Worm (Caenorhabditis elegans) whole organism, L4 larva: ENCODE data around the gene F22E5.8.

Experiments
- D1046.2 ChIP-seq: fragments of 200-800 bp; sonication (Bioruptor generic); IDR thresholded peaks from 2 replicates; pipeline ENCODE4 v1.3.6; 2022; ENCODE audit warnings: missing genetic modification characterization, missing compliant biosample characterization
- R02D3.7 ChIP-seq: fragments of 150-350 bp; sonication (generic microtip); optimal IDR thresholded peaks from 3 replicates; lab custom pipeline; 2014; ENCODE audit warnings: missing biosample characterization, missing genetic modification characterization
- Y48G9A.11 ChIP-seq: fragments of 200-800 bp; sonication (Bioruptor generic); IDR thresholded peaks from 2 replicates; pipeline ENCODE4 v1.3.6; 2022; ENCODE audit warnings: missing genetic modification reagents, missing genetic modification characterization, missing compliant biosample characterization
- Y5F2A.4 ChIP-seq: fragments of 200-800 bp; sonication (Bioruptor generic); optimal IDR thresholded peaks from 2 replicates; lab custom pipeline; 2018; ENCODE audit warnings: mild to moderate bottlenecking, missing genetic modification characterization, missing compliant biosample characterization
- ZK337.2 ChIP-seq: fragments of 200-800 bp; sonication (Bioruptor generic); IDR thresholded peaks from 2 replicates; pipeline ENCODE4 v1.3.6; 2022; ENCODE audit warnings: missing genetic modification reagents, missing genetic modification characterization, missing compliant biosample characterization
- aha-1 ChIP-seq: fragments of 150-350 bp; peaks from one replicate; lab custom pipeline; 2014; ENCODE audit warnings: missing biosample characterization, missing genetic modification characterization
- ama-1 ChIP-seq: fragments of 150-350 bp; optimal IDR thresholded peaks from 2 replicates; lab custom pipeline; 2014; ENCODE audit warnings: inconsistent platforms, mixed read lengths
- arid-1 ChIP-seq: fragments of 200-800 bp; sonication (Bioruptor generic); conservative IDR thresholded peaks from 2 replicates; pipeline ENCODE4 v1.3.6; 2022; ENCODE audit warnings: missing genetic modification reagents, missing genetic modification characterization, missing compliant biosample characterization
- ceh-20 ChIP-seq: fragments of 200-800 bp; sonication (Bioruptor generic); IDR thresholded peaks from 2 replicates; pipeline ENCODE4 v1.3.6; 2022; ENCODE audit warnings: missing genetic modification reagents, missing genetic modification characterization, missing compliant biosample characterization
- ceh-28 ChIP-seq: fragments of 150-350 bp; optimal IDR thresholded peaks from 2 replicates; lab custom pipeline; 2014; ENCODE audit warnings: missing biosample characterization, missing genetic modification reagents, missing genetic modification characterization
- ceh-44 ChIP-seq: fragments of 200-800 bp; sonication (Bioruptor generic); IDR thresholded peaks from 2 replicates; pipeline ENCODE4 v1.3.6; 2022; ENCODE audit warnings: missing genetic modification reagents, missing genetic modification characterization, missing compliant biosample characterization
- ces-1 ChIP-seq: fragments of 150-350 bp; sonication (generic microtip); optimal IDR thresholded peaks from 4 replicates; lab custom pipeline; 2014; ENCODE audit warnings: missing biosample characterization, missing genetic modification reagents, missing genetic modification characterization
- cey-2 ChIP-seq: sonication (generic microtip); optimal IDR thresholded peaks from 3 replicates; lab custom pipeline; 2017; ENCODE audit warnings: missing genetic modification characterization, mild to moderate bottlenecking, missing compliant biosample characterization, antibody characterized with exemption, borderline replicate concordance; ENCODE audit not compliant: insufficient read depth
- daf-12 ChIP-seq: fragments of 150-350 bp; optimal IDR thresholded peaks from 2 replicates; lab custom pipeline; 2014; ENCODE audit warnings: missing biosample characterization, missing genetic modification reagents, missing genetic modification characterization
- daf-19 ChIP-seq: fragments of 200-800 bp; sonication (Bioruptor generic); conservative IDR thresholded peaks from 2 replicates; pipeline ENCODE4 v1.3.6; 2022; ENCODE audit warnings: missing genetic modification characterization, missing compliant biosample characterization
- dpl-1 ChIP-seq: fragments of 150-350 bp; optimal IDR thresholded peaks from 2 replicates; lab custom pipeline; 2014; ENCODE audit warnings: missing biosample characterization, missing genetic modification reagents, missing genetic modification characterization
- egl-27 ChIP-seq: sonication (generic microtip); optimal IDR thresholded peaks from 3 replicates; lab custom pipeline; 2017; ENCODE audit warnings: missing biosample characterization, missing genetic modification reagents, missing genetic modification characterization
- fkh-10 ChIP-seq: fragments of 150-350 bp; optimal IDR thresholded peaks from 2 replicates; lab custom pipeline; 2014; ENCODE audit warnings: missing biosample characterization, missing genetic modification reagents, missing genetic modification characterization
- fos-1 ChIP-seq: fragments of 150-350 bp; optimal IDR thresholded peaks from 2 replicates; lab custom pipeline; 2014; ENCODE audit warnings: missing biosample characterization, missing genetic modification characterization
- hif-1 ChIP-seq, 2 experiments: sonication (generic microtip); optimal IDR thresholded peaks; 2 replicates each; lab custom pipeline; 2016 to 2017; ENCODE audit warnings: missing compliant biosample characterization in 2 of 2, missing genetic modification characterization in 2 of 2, missing genetic modification reagents in 2 of 2, missing genotype in 2 of 2, mild to moderate bottlenecking in 1 of 2
- hlh-11 ChIP-seq: fragments of 200-800 bp; sonication (Bioruptor generic); optimal IDR thresholded peaks from 2 replicates; lab custom pipeline; 2018; ENCODE audit warnings: mild to moderate bottlenecking, missing genetic modification characterization, missing compliant biosample characterization
- hmg-1.1 ChIP-seq: fragments of 200-800 bp; sonication (Bioruptor generic); IDR thresholded peaks from 2 replicates; pipeline ENCODE4 v1.3.6; 2022; ENCODE audit warnings: missing genetic modification reagents, missing genetic modification characterization, missing compliant biosample characterization
- lim-7 ChIP-seq: fragments of 200-800 bp; sonication (Bioruptor generic); IDR thresholded peaks from 2 replicates; pipeline ENCODE4 v1.3.6; 2022; ENCODE audit warnings: missing genetic modification characterization, missing compliant biosample characterization
- lsy-2 ChIP-seq, 2 experiments: fragments of 150-350 bp in 1 of 2; sonication (generic microtip) in 1 of 2; optimal IDR thresholded peaks; 2 replicates each; lab custom pipeline; 2014 to 2017; ENCODE audit warnings: missing biosample characterization in 2 of 2, missing genetic modification characterization in 2 of 2
- madf-5 ChIP-seq, 2 experiments: fragments of 200-800 bp; sonication (Bioruptor generic); IDR thresholded peaks; 2 replicates each; pipeline ENCODE4 v1.3.6; 2022; ENCODE audit warnings: missing compliant biosample characterization in 2 of 2, missing genetic modification characterization in 2 of 2
- mdl-1 ChIP-seq, 2 experiments: fragments of 150-350 bp in 1 of 2; sonication (generic microtip) in 1 of 2; optimal IDR thresholded peaks; 2 replicates each; lab custom pipeline; 2014 to 2017; ENCODE audit warnings: missing biosample characterization in 2 of 2, missing genetic modification characterization in 2 of 2
- mdt-29 ChIP-seq: fragments of 200-800 bp; sonication (Bioruptor generic); IDR thresholded peaks from 2 replicates; pipeline ENCODE4 v1.3.6; 2022; ENCODE audit warnings: missing genetic modification reagents, missing genetic modification characterization, missing compliant biosample characterization
- nhr-41 ChIP-seq: fragments of 200-800 bp; sonication (Bioruptor generic); IDR thresholded peaks from 2 replicates; pipeline ENCODE4 v1.3.6; 2022; ENCODE audit warnings: missing genetic modification reagents, missing genetic modification characterization, missing compliant biosample characterization
- nhr-77 ChIP-seq: fragments of 150-350 bp; optimal IDR thresholded peaks from 2 replicates; lab custom pipeline; 2014; ENCODE audit warnings: missing biosample characterization, missing genetic modification characterization
- php-3 ChIP-seq: fragments of 200-800 bp; sonication (Bioruptor generic); IDR thresholded peaks from 2 replicates; pipeline ENCODE4 v1.3.6; 2022; ENCODE audit warnings: missing genetic modification reagents, missing genetic modification characterization, missing compliant biosample characterization
- saeg-2 ChIP-seq: fragments of 200-800 bp; sonication (Bioruptor generic); IDR thresholded peaks from 2 replicates; pipeline ENCODE4 v1.3.6; 2022; ENCODE audit warnings: missing genetic modification reagents, missing genetic modification characterization, missing compliant biosample characterization
- set-16 ChIP-seq: fragments of 200-800 bp; sonication (Bioruptor generic); IDR thresholded peaks from 2 replicates; pipeline ENCODE4 v1.3.6; 2022; ENCODE audit warnings: missing genetic modification reagents, missing genetic modification characterization, missing compliant biosample characterization
- snpc-4 ChIP-seq: fragments of 150-350 bp; optimal IDR thresholded peaks from 2 replicates; lab custom pipeline; 2014; ENCODE audit warnings: missing biosample characterization, missing genetic modification characterization
- spr-1 ChIP-seq: sonication (generic microtip); optimal IDR thresholded peaks from 2 replicates; lab custom pipeline; 2016; ENCODE audit warnings: mild to moderate bottlenecking, missing genetic modification characterization, missing compliant biosample characterization
- tra-1 ChIP-seq: fragments of 200-800 bp; sonication (Bioruptor generic); IDR thresholded peaks from 2 replicates; pipeline ENCODE4 v1.3.6; 2022; ENCODE audit warnings: missing genetic modification reagents, missing genetic modification characterization, missing compliant biosample characterization
- unc-62 ChIP-seq, 3 experiments: fragments of 150-350 bp in 1 of 3; sonication (generic microtip); optimal IDR thresholded peaks in 2 of 3; peaks in 1 of 3; 1 replicate in 1 of 3; 2 replicates in 2 of 3; lab custom pipeline; 2014 to 2017; ENCODE audit warnings: missing biosample characterization in 3 of 3, missing genetic modification characterization in 3 of 3, missing genetic modification reagents in 3 of 3, missing genotype in 1 of 3
- vab-7 ChIP-seq: fragments of 200-800 bp; sonication (Bioruptor generic); IDR thresholded peaks from 2 replicates; pipeline ENCODE4 v1.3.6; 2022; ENCODE audit warnings: missing genetic modification reagents, missing genetic modification characterization, missing compliant biosample characterization
- zag-1 ChIP-seq: fragments of 150-350 bp; optimal IDR thresholded peaks from 2 replicates; lab custom pipeline; 2014; ENCODE audit warnings: missing biosample characterization, missing genetic modification characterization
- zfp-2 ChIP-seq: sonication (generic microtip); optimal IDR thresholded peaks from 2 replicates; lab custom pipeline; 2016; ENCODE audit warnings: mild to moderate bottlenecking, missing genetic modification characterization, missing compliant biosample characterization
- ztf-11 ChIP-seq: fragments of 150-350 bp; optimal IDR thresholded peaks from 2 replicates; lab custom pipeline; 2014; ENCODE audit warnings: missing biosample characterization, missing genetic modification characterization

The F22E5.8 gene

DNA sequence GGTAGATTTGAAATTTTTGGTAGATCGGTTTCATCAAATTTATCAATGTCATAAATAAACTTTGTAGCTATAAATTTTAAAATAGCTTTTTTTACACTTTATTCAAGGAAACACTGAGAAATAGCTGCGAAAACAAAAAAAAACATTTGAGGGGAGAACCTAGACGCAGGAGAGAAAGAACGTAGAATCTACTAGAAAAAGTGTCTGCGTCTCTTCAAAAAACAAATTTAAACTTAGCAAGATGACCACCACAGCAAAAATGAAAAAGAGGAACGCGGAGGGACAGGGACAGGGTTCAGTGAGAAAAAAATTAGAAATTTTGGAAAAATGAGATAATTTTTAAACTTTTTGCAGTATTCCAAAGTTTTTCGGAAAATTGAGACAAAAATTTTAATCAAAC, 9.2 kb downstream of the F22E5.8 start (continued):
- TF ChIP-seq tra-1 (GFP tag; lab: Robert Waterston, UW): no peak
- TF ChIP-seq, all 104 proteins: peak for 6

DNA sequence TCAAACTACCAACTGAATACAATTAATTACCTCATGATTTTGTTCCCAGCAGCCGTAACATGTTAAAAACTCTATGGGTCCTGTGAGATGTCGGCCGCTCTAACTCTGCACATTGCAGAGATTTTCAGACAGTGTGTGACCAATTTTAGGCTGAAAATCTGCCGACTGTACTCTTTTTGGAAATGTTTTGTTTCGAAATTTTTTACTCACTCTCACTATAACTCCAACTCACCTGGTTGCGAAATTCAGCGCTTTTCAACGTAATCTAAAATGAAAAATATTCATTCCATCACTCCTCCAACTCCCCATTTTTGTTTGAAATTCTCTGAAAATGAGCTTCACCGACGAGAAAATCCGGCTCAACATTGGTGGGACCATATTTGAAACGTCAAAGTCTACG, 9.7 kb downstream of the F22E5.8 start, which contains the start of the genes F22E5.13 and F22E5.6:
Gene F22E5.13, minus strand, starts transcription at position 101 of the 400 bp plus-strand sequence.
Gene F22E5.6, plus strand, starts transcription at position 297 of the 400 bp plus-strand sequence.
- TF ChIP-seq cey-2 (tag; lab: Kevin White, UChicago) (no peak), vab-7 (no peak), hmg-1.1 (no peak)

DNA sequence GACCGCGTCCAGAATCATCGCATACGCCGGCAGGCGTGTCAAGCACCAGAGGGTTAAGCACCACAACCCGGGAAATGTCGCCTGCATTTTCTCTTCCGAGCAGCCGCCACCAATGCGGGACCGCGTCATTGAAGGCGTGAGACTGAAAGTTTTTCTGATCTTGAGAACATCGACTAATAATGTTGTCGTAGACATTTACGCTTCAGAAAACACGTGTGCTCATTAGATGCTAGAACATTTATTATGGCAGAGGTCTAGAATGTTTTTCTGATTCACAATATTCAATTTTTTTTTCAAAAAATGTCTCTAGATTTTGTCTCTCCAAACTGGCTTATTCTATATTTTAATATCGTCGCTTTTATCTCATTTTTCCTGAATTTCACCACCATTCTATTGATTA, 16.8 kb downstream of the F22E5.8 start, which contains the start of gene sri-47:
Gene sri-47, plus strand, starts transcription at position 301 of the 400 bp plus-strand sequence.
- TF ChIP-seq hmg-1.1: no peak
- TF ChIP-seq ceh-28 (tag; lab: Kevin White, UChicago): no peak
- TF ChIP-seq zag-1 (tag; lab: Kevin White, UChicago): no peak
- no peak for TF ChIP-seq zfp-2 (tag; lab: Kevin White, UChicago)
- no peak for TF ChIP-seq egl-27 (tag; lab: Kevin White, UChicago)
- TF ChIP-seq R02D3.7 (tag; lab: Kevin White, UChicago): no peak
- TF ChIP-seq spr-1 (tag; lab: Kevin White, UChicago): no peak
- no peak for TF ChIP-seq ama-1 (lab: Kevin White, UChicago)
- TF ChIP-seq unc-62 (GFP tag; optimal IDR thresholded peaks at IDR 0.05 in 1 of 2; lab: Kevin White, UChicago): peak in 1 of 2 experiments; percentile 85
- TF ChIP-seq unc-62 (tag; optimal IDR thresholded peaks at IDR 0.05; lab: Kevin White, UChicago): no peak
- no peak for TF ChIP-seq saeg-2 (GFP tag; lab: Robert Waterston, UW)
- 0 out of 2 replicates have a peak, but pooled peaks have one; percentile 39 for TF ChIP-seq D1046.2 (GFP tag; lab: Robert Waterston, UW)
- 0 out of 2 replicates have a peak, but pooled peaks have one; percentile 23 for TF ChIP-seq set-16 (GFP tag; lab: Robert Waterston, UW)

DNA sequence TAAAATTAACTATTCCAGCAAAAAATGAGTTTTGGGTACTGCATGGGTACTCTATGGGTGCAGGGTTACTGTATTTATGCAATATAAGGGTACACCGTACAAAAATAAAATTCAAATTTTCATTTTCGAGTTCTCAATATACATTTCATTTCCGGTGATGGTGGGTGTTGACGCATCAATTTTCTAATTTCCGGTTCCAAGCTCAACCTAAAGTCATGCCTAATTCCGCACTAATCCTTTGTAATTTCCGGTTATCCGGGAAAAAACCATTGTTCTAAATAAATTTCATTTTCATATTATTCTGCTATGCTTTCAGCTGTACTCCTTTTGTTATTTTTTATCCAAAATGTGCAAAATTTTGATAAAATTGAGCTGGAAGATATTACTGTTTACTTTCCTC, 19.5 kb downstream of the F22E5.8 start, which contains the start of gene gcy-21:
Gene gcy-21, plus strand, starts transcription at position 301 of the 400 bp plus-strand sequence.
- TF ChIP-seq arid-1 (GFP tag; lab: Robert Waterston, UW) (no peak), vab-7 (no peak), nhr-41 (GFP tag; lab: Robert Waterston, UW) (no peak), mdl-1 (tag; optimal IDR thresholded peaks at IDR 0.05; lab: Kevin White, UChicago) (no peak), php-3 (GFP tag; lab: Robert Waterston, UW) (no peak), hlh-11 (tag; lab: Kevin White, UChicago) (no peak), set-16 (GFP tag; lab: Robert Waterston, UW) (no peak), ceh-20 (no peak), ZK337.2 (GFP tag; lab: Robert Waterston, UW) (no peak), mdt-29 (GFP tag; lab: Robert Waterston, UW) (no peak), egl-27 (tag; lab: Kevin White, UChicago) (no peak), Y48G9A.11 (no peak), lsy-2 (tag; optimal IDR thresholded peaks at IDR 0.05; lab: Kevin White, UChicago) (no peak), hmg-1.1 (no peak), tra-1 (GFP tag; lab: Robert Waterston, UW) (no peak), ceh-44 (GFP tag; lab: Robert Waterston, UW) (no peak), fkh-10 (no peak)

DNA sequence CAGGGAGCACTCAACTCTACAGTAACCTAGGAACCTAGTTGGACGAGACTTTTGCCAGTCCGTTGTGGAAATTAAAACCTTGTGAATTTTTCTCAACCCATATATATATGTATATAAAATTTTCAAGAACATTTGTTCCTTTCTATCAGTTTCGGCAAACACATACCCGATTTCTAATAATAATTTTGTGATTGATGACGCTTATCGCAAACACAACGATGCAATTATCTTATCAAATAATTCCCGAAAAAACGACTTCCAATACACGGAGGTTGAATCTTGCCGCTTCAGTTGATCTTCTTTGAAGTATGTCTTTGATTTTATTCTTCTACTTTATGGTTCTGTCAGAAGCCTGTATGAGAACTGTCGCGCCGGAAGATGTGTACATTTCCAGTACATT, 25.2 kb downstream of the F22E5.8 start, which contains the start of gene F22E5.2:
Gene F22E5.2, plus strand, starts transcription at position 301 of the 400 bp plus-strand sequence.
- peak; percentile 26 for TF ChIP-seq aha-1

DNA sequence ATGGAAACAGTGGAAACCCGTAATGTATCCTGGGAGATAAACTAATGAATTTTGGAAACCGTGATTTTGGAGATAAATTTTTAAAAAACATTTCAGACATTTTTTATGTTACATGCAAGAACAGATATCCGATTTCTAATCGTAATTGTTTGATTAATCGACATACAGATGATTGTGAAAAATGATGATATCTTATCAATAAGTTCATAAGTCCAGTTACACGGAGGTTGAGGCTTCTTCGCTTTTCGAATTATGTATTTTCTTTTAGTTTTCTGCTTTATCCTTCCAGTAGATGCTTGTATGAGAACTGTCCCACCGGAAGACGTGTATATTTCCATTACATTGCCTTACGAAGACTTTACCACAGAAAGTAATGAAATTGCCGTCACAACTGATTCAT, 25.8 kb downstream of the F22E5.8 start, which contains the start of gene F22E5.22:
Gene F22E5.22, plus strand, starts transcription at position 301 of the 400 bp plus-strand sequence.
- TF ChIP-seq lim-7 (GFP tag; lab: Robert Waterston, UW) (no peak), daf-12 (tag; lab: Kevin White, UChicago) (no peak), ceh-28 (tag; lab: Kevin White, UChicago) (no peak), hif-1 (tag; optimal IDR thresholded peaks at IDR 0.05; lab: Kevin White, UChicago) (no peak), Y5F2A.4 (no peak), daf-19 (GFP tag; lab: Robert Waterston, UW) (no peak), nhr-77 (tag; lab: Kevin White, UChicago) (no peak), ces-1 (no peak), dpl-1 (GFP tag; lab: Kevin White, UChicago) (no peak), saeg-2 (GFP tag; lab: Robert Waterston, UW) (no peak), ama-1 (lab: Kevin White, UChicago) (no peak), tra-1 (GFP tag; lab: Robert Waterston, UW) (no peak), unc-62 (GFP tag; optimal IDR thresholded peaks at IDR 0.05 in 1 of 2; lab: Kevin White, UChicago) (no peak), unc-62 (tag; optimal IDR thresholded peaks at IDR 0.05; lab: Kevin White, UChicago) (no peak), madf-5 (GFP tag; IDR thresholded peaks at IDR 0.05; lab: Robert Waterston, UW) (no peak), ztf-11 (tag; lab: Kevin White, UChicago) (no peak), snpc-4 (tag; lab: Kevin White, UChicago) (no peak), fos-1 (tag; lab: Kevin White, UChicago) (no peak)
